Worm (Caenorhabditis elegans) whole organism, L4 larva: ENCODE data around the gene npax-3.
A peak's percentile ranks its signal among the peaks of the same experiment; 100 is the strongest.

ENCODE experiments used
- F10B5.3 ChIP-seq: sonication (generic microtip); optimal IDR thresholded peaks from 2 replicates; lab custom pipeline; 2016; ENCODE audit warnings: mild to moderate bottlenecking, missing genetic modification characterization, missing compliant biosample characterization
- F26F4.8 ChIP-seq: fragments of 200-800 bp; sonication (Bioruptor generic); conservative IDR thresholded peaks from 2 replicates; pipeline ENCODE4 v1.3.6; 2022; ENCODE audit warnings: missing genetic modification characterization, missing compliant biosample characterization
- F49E8.2 ChIP-seq: sonication (generic microtip); optimal IDR thresholded peaks from 2 replicates; lab custom pipeline; 2016; ENCODE audit warnings: missing compliant biosample characterization, mild to moderate bottlenecking, missing genetic modification characterization, borderline replicate concordance
- R02D3.7 ChIP-seq: fragments of 150-350 bp; sonication (generic microtip); optimal IDR thresholded peaks from 3 replicates; lab custom pipeline; 2014; ENCODE audit warnings: missing biosample characterization, missing genetic modification characterization
- Y48G9A.11 ChIP-seq: fragments of 200-800 bp; sonication (Bioruptor generic); IDR thresholded peaks from 2 replicates; pipeline ENCODE4 v1.3.6; 2022; ENCODE audit warnings: missing genetic modification reagents, missing genetic modification characterization, missing compliant biosample characterization
- Y75B8A.6 ChIP-seq: fragments of 200-800 bp; sonication (Bioruptor generic); IDR thresholded peaks from 2 replicates; pipeline ENCODE4 v1.3.6; 2022; ENCODE audit warnings: missing genetic modification reagents, missing genetic modification characterization, missing compliant biosample characterization
- ZK337.2 ChIP-seq: fragments of 200-800 bp; sonication (Bioruptor generic); IDR thresholded peaks from 2 replicates; pipeline ENCODE4 v1.3.6; 2022; ENCODE audit warnings: missing genetic modification reagents, missing genetic modification characterization, missing compliant biosample characterization
- aha-1 ChIP-seq: fragments of 150-350 bp; peaks from one replicate; lab custom pipeline; 2014; ENCODE audit warnings: missing biosample characterization, missing genetic modification characterization
- aly-2 ChIP-seq: sonication (generic microtip); optimal IDR thresholded peaks from 2 replicates; lab custom pipeline; 2018; ENCODE audit warnings: missing biosample characterization, missing genetic modification characterization
- ceh-20 ChIP-seq: fragments of 200-800 bp; sonication (Bioruptor generic); IDR thresholded peaks from 2 replicates; pipeline ENCODE4 v1.3.6; 2022; ENCODE audit warnings: missing genetic modification reagents, missing genetic modification characterization, missing compliant biosample characterization
- ceh-28 ChIP-seq: fragments of 150-350 bp; optimal IDR thresholded peaks from 2 replicates; lab custom pipeline; 2014; ENCODE audit warnings: missing biosample characterization, missing genetic modification reagents, missing genetic modification characterization
- ceh-32 ChIP-seq: sonication (generic microtip); optimal IDR thresholded peaks from 2 replicates; lab custom pipeline; 2016; ENCODE audit warnings: mild to moderate bottlenecking, missing genetic modification characterization, missing compliant biosample characterization; ENCODE audit not compliant: poor library complexity
- ceh-62 ChIP-seq: sonication (generic microtip); optimal IDR thresholded peaks from 2 replicates; lab custom pipeline; 2017; ENCODE audit warnings: missing biosample characterization, missing genetic modification characterization
- ctbp-1 ChIP-seq: fragments of 200-800 bp; sonication (Bioruptor generic); IDR thresholded peaks from 2 replicates; pipeline ENCODE4 v1.3.6; 2022; ENCODE audit warnings: missing genetic modification reagents, missing genetic modification characterization, missing compliant biosample characterization
- daf-19 ChIP-seq: fragments of 200-800 bp; sonication (Bioruptor generic); conservative IDR thresholded peaks from 2 replicates; pipeline ENCODE4 v1.3.6; 2022; ENCODE audit warnings: missing genetic modification characterization, missing compliant biosample characterization
- dmd-6 ChIP-seq: fragments of 200-800 bp; sonication (Bioruptor generic); IDR thresholded peaks from 2 replicates; pipeline ENCODE4 v1.3.6; 2022; ENCODE audit warnings: missing genetic modification reagents, missing genetic modification characterization, missing compliant biosample characterization
- dmd-8 ChIP-seq: fragments of 200-800 bp; sonication (Bioruptor generic); IDR thresholded peaks from 2 replicates; pipeline ENCODE4 v1.3.6; 2022; ENCODE audit warnings: missing genetic modification characterization, missing compliant biosample characterization
- dve-1 ChIP-seq: sonication (generic microtip); optimal IDR thresholded peaks from 2 replicates; lab custom pipeline; 2017; ENCODE audit warnings: antibody characterized with exemption, mild to moderate bottlenecking, missing genetic modification characterization, missing compliant biosample characterization; ENCODE audit not compliant: insufficient read depth
- fkh-10 ChIP-seq: fragments of 150-350 bp; optimal IDR thresholded peaks from 2 replicates; lab custom pipeline; 2014; ENCODE audit warnings: missing biosample characterization, missing genetic modification reagents, missing genetic modification characterization
- fos-1 ChIP-seq: fragments of 150-350 bp; optimal IDR thresholded peaks from 2 replicates; lab custom pipeline; 2014; ENCODE audit warnings: missing biosample characterization, missing genetic modification characterization
- gei-8 ChIP-seq: fragments of 200-800 bp; sonication (Bioruptor generic); optimal IDR thresholded peaks from 2 replicates; lab custom pipeline; 2018; ENCODE audit warnings: mild to moderate bottlenecking, missing genetic modification characterization, missing compliant biosample characterization
- hlh-11 ChIP-seq: fragments of 200-800 bp; sonication (Bioruptor generic); optimal IDR thresholded peaks from 2 replicates; lab custom pipeline; 2018; ENCODE audit warnings: mild to moderate bottlenecking, missing genetic modification characterization, missing compliant biosample characterization
- hlh-30 ChIP-seq: sonication (generic microtip); optimal IDR thresholded peaks from 2 replicates; lab custom pipeline; 2017; ENCODE audit warnings: antibody characterized with exemption, mild to moderate bottlenecking, missing genetic modification characterization, missing compliant biosample characterization; ENCODE audit not compliant: insufficient read depth
- lin-29 ChIP-seq: fragments of 200-800 bp; sonication (Bioruptor generic); IDR thresholded peaks from 2 replicates; pipeline ENCODE4 v1.3.6; 2022; ENCODE audit warnings: missing genetic modification reagents, missing genetic modification characterization, missing compliant biosample characterization
- lsy-2 ChIP-seq, 2 experiments: fragments of 150-350 bp in 1 of 2; sonication (generic microtip) in 1 of 2; optimal IDR thresholded peaks; 2 replicates each; lab custom pipeline; 2014 to 2017; ENCODE audit warnings: missing biosample characterization in 2 of 2, missing genetic modification characterization in 2 of 2
- madf-9 ChIP-seq: fragments of 200-800 bp; sonication (Bioruptor generic); conservative IDR thresholded peaks from 2 replicates; pipeline ENCODE4 v1.3.6; 2022; ENCODE audit warnings: missing genetic modification reagents, missing genetic modification characterization, missing compliant biosample characterization
- mdl-1 ChIP-seq, 2 experiments: fragments of 150-350 bp in 1 of 2; sonication (generic microtip) in 1 of 2; optimal IDR thresholded peaks; 2 replicates each; lab custom pipeline; 2014 to 2017; ENCODE audit warnings: missing biosample characterization in 2 of 2, missing genetic modification characterization in 2 of 2
- mxl-2 ChIP-seq: fragments of 200-800 bp; sonication (Bioruptor generic); conservative IDR thresholded peaks from 2 replicates; pipeline ENCODE4 v1.3.6; 2022; ENCODE audit warnings: missing genetic modification reagents, missing genetic modification characterization, missing compliant biosample characterization
- mxl-3 ChIP-seq: fragments of 200-800 bp; sonication (Bioruptor generic); optimal IDR thresholded peaks from 2 replicates; lab custom pipeline; 2018; ENCODE audit warnings: mild to moderate bottlenecking, missing genetic modification characterization, missing compliant biosample characterization
- nhr-11 ChIP-seq: fragments of 150-350 bp; optimal IDR thresholded peaks from 2 replicates; lab custom pipeline; 2014; ENCODE audit warnings: missing biosample characterization, missing genetic modification characterization
- nhr-237 ChIP-seq: sonication (generic microtip); optimal IDR thresholded peaks from 2 replicates; lab custom pipeline; 2017; ENCODE audit warnings: missing biosample characterization, missing genetic modification characterization
- nhr-41 ChIP-seq: fragments of 200-800 bp; sonication (Bioruptor generic); IDR thresholded peaks from 2 replicates; pipeline ENCODE4 v1.3.6; 2022; ENCODE audit warnings: missing genetic modification reagents, missing genetic modification characterization, missing compliant biosample characterization
- nhr-48 ChIP-seq: sonication (generic microtip); optimal IDR thresholded peaks from 2 replicates; lab custom pipeline; 2016; ENCODE audit warnings: mild to moderate bottlenecking, missing genetic modification characterization, missing compliant biosample characterization
- pha-4 ChIP-seq, 2 experiments: fragments of 150-350 bp in 1 of 2; fragments of 200-800 bp in 1 of 2; sonication (Bioruptor generic) in 1 of 2; IDR thresholded peaks in 1 of 2; optimal IDR thresholded peaks in 1 of 2; 2 replicates each; pipeline versions ENCODE4 v1.3.6 to Lab custom; 2014 to 2022; ENCODE audit warnings: missing genetic modification characterization in 2 of 2, missing genetic modification reagents in 2 of 2, missing biosample characterization in 1 of 2, missing compliant biosample characterization in 1 of 2
- pqm-1 ChIP-seq: sonication (generic microtip); optimal IDR thresholded peaks from 2 replicates; lab custom pipeline; 2017; ENCODE audit warnings: missing biosample characterization, missing genetic modification characterization
- rbr-2 ChIP-seq: sonication (generic microtip); optimal IDR thresholded peaks from 2 replicates; lab custom pipeline; 2016; ENCODE audit warnings: missing genotype, missing genetic modification characterization, missing compliant biosample characterization
- snpc-4 ChIP-seq: fragments of 150-350 bp; optimal IDR thresholded peaks from 2 replicates; lab custom pipeline; 2014; ENCODE audit warnings: missing biosample characterization, missing genetic modification characterization
- spr-3 ChIP-seq: fragments of 200-800 bp; sonication (Bioruptor generic); optimal IDR thresholded peaks from 2 replicates; lab custom pipeline; 2018; ENCODE audit warnings: mild to moderate bottlenecking, missing genetic modification characterization, missing compliant biosample characterization
- unc-62 ChIP-seq, 3 experiments: fragments of 150-350 bp in 1 of 3; sonication (generic microtip); optimal IDR thresholded peaks in 2 of 3; peaks in 1 of 3; 1 replicate in 1 of 3; 2 replicates in 2 of 3; lab custom pipeline; 2014 to 2017; ENCODE audit warnings: missing biosample characterization in 3 of 3, missing genetic modification characterization in 3 of 3, missing genetic modification reagents in 3 of 3, missing genotype in 1 of 3
- zfp-2 ChIP-seq: sonication (generic microtip); optimal IDR thresholded peaks from 2 replicates; lab custom pipeline; 2016; ENCODE audit warnings: mild to moderate bottlenecking, missing genetic modification characterization, missing compliant biosample characterization
- zip-11 ChIP-seq: fragments of 200-800 bp; sonication (Bioruptor generic); IDR thresholded peaks from 2 replicates; pipeline ENCODE4 v1.3.6; 2022; ENCODE audit warnings: missing genetic modification characterization, missing compliant biosample characterization
- zip-2 ChIP-seq: fragments of 150-350 bp; optimal IDR thresholded peaks from 2 replicates; lab custom pipeline; 2014; ENCODE audit warnings: missing biosample characterization, missing genetic modification characterization
- ztf-7 ChIP-seq: fragments of 150-350 bp; optimal IDR thresholded peaks from 2 replicates; lab custom pipeline; 2014; ENCODE audit warnings: missing biosample characterization, missing genetic modification characterization

Gene npax-3

ce11 chrIV:10869642-10870041, 41.7 kb upstream of the npax-3 start:
- no peak for TF ChIP-seq F26F4.8 (GFP tag; lab: Robert Waterston, UW)
- TF ChIP-seq lin-29: no peak
- TF ChIP-seq rbr-2 (tag; lab: Kevin White, UChicago): no peak
- no peak for TF ChIP-seq dve-1 (tag; lab: Kevin White, UChicago)
- TF ChIP-seq hlh-11 (tag; lab: Kevin White, UChicago): no peak
- TF ChIP-seq fkh-10 (GFP tag; lab: Kevin White, UChicago): no peak
- no peak for TF ChIP-seq pqm-1
- TF ChIP-seq unc-62 (GFP tag; optimal IDR thresholded peaks at IDR 0.05 in 1 of 2; lab: Kevin White, UChicago): peak in 1 of 2 experiments; percentile 44
- TF ChIP-seq unc-62 (tag; optimal IDR thresholded peaks at IDR 0.05; lab: Kevin White, UChicago): no peak
- TF ChIP-seq nhr-41 (GFP tag; lab: Robert Waterston, UW): no peak
- no peak for TF ChIP-seq zfp-2 (tag; lab: Kevin White, UChicago)
- no peak for TF ChIP-seq aly-2 (tag; lab: Kevin White, UChicago)
- TF ChIP-seq zip-2 (tag; lab: Kevin White, UChicago): no peak
- TF ChIP-seq aha-1 (tag; lab: Kevin White, UChicago): peak; percentile 88

- TF ChIP-seq rbr-2 (tag; lab: Kevin White, UChicago): peak; percentile 54
- TF ChIP-seq aha-1 (tag; lab: Kevin White, UChicago): peak; percentile 95
- no peak for TF ChIP-seq ceh-62
- TF ChIP-seq snpc-4: no peak
- TF ChIP-seq Y48G9A.11 (GFP tag; lab: Robert Waterston, UW): no peak
- no peak for TF ChIP-seq fkh-10 (GFP tag; lab: Kevin White, UChicago)
- no peak for TF ChIP-seq zip-11 (GFP tag; lab: Robert Waterston, UW)
- no peak for TF ChIP-seq lsy-2 (tag; optimal IDR thresholded peaks at IDR 0.05; lab: Kevin White, UChicago)
- no peak for TF ChIP-seq spr-3
- TF ChIP-seq nhr-48: no peak
- TF ChIP-seq mdl-1 (tag; optimal IDR thresholded peaks at IDR 0.05; lab: Kevin White, UChicago): no peak
- TF ChIP-seq ceh-28: no peak
- TF ChIP-seq dmd-6 (GFP tag; lab: Robert Waterston, UW): no peak
- no peak for TF ChIP-seq ZK337.2 (GFP tag; lab: Robert Waterston, UW)
- no peak for TF ChIP-seq Y75B8A.6
- peak; percentile 14 for TF ChIP-seq mxl-3 (GFP tag; lab: Kevin White, UChicago)
- no peak for TF ChIP-seq gei-8
- no peak for TF ChIP-seq nhr-237 (tag; lab: Kevin White, UChicago)
- TF ChIP-seq ceh-20 (GFP tag; lab: Robert Waterston, UW): no peak
- TF ChIP-seq daf-19 (GFP tag; lab: Robert Waterston, UW): no peak
- TF ChIP-seq F49E8.2 (tag; lab: Kevin White, UChicago): no peak
- TF ChIP-seq fos-1 (tag; lab: Kevin White, UChicago): no peak
- no peak for TF ChIP-seq dmd-8 (GFP tag; lab: Robert Waterston, UW)
- peak in 1 of 2 experiments; percentile 97 for TF ChIP-seq unc-62 (GFP tag; optimal IDR thresholded peaks at IDR 0.05 in 1 of 2; lab: Kevin White, UChicago)
- no peak for TF ChIP-seq unc-62 (tag; optimal IDR thresholded peaks at IDR 0.05; lab: Kevin White, UChicago)
- no peak for TF ChIP-seq mxl-2
- TF ChIP-seq F10B5.3 (tag; lab: Kevin White, UChicago): no peak
- no peak for TF ChIP-seq dve-1 (tag; lab: Kevin White, UChicago)
- no peak for TF ChIP-seq madf-9
- 0 out of 2 replicates have a peak, but pooled peaks have one; percentile 10 for TF ChIP-seq ctbp-1 (GFP tag; lab: Robert Waterston, UW)
- no peak for TF ChIP-seq ztf-7
- no peak for TF ChIP-seq hlh-30 (tag; lab: Kevin White, UChicago)
- no peak for TF ChIP-seq nhr-11 (tag; lab: Kevin White, UChicago)
- TF ChIP-seq pha-4 (GFP tag; IDR thresholded peaks at IDR 0.05; lab: Robert Waterston, UW): no peak
- TF ChIP-seq pha-4 (tag; optimal IDR thresholded peaks at IDR 0.05; lab: Kevin White, UChicago): no peak
- TF ChIP-seq ceh-32 (tag; lab: Kevin White, UChicago): no peak
- no peak for TF ChIP-seq R02D3.7 (tag; lab: Kevin White, UChicago)
These were observed 40.8 kb upstream of the npax-3 start, which contains the start of gene F13E9.11 for ce11 chrIV:10868629-10869251. Gene F13E9.11, minus strand, starts transcription at chrIV:10869135.
